Worm (Caenorhabditis elegans): ENCODE results near the gene C06H5.8.

- TF ChIP-seq W03F9.2 (tag; optimal IDR thresholded peaks at IDR 0.05) (no peak), dao-5 (tag; optimal IDR thresholded peaks at IDR 0.05) (no peak), him-1 (tag; optimal IDR thresholded peaks at IDR 0.05) (no peak)
These were observed 13.1 kb upstream of the C06H5.8 start for ce11 chrV:17905765-17906164.
